Worm (Caenorhabditis elegans) whole organism, L1 larva: ENCODE results near the gene C02F5.3.

ENCODE experiments used
- ama-1 ChIP-seq: fragments of 150-350 bp; optimal IDR thresholded peaks from 2 replicates; lab custom pipeline; 2014
- ceh-90 ChIP-seq: sonication (generic microtip); optimal IDR thresholded peaks from 2 replicates; lab custom pipeline; 2016; ENCODE audit warnings: missing genetic modification characterization, missing compliant biosample characterization
- ces-1 ChIP-seq: fragments of 150-350 bp; optimal IDR thresholded peaks from 2 replicates; lab custom pipeline; 2014; ENCODE audit warnings: missing biosample characterization, missing genetic modification reagents, missing genetic modification characterization
- fkh-10 ChIP-seq: sonication (generic microtip); optimal IDR thresholded peaks from 2 replicates; lab custom pipeline; 2017; ENCODE audit warnings: missing biosample characterization, missing genetic modification reagents, missing genetic modification characterization
- hlh-17 ChIP-seq: fragments of 200-800 bp; sonication (Bioruptor generic); optimal IDR thresholded peaks from 2 replicates; lab custom pipeline; 2018; ENCODE audit warnings: missing genetic modification characterization, mild to moderate bottlenecking, missing compliant biosample characterization, moderate library complexity, borderline replicate concordance
- lin-15B ChIP-seq: fragments of 150-350 bp; sonication (generic microtip); optimal IDR thresholded peaks from 3 replicates; lab custom pipeline; 2014; ENCODE audit warnings: missing biosample characterization, missing genetic modification characterization
- lin-39 ChIP-seq: fragments of 150-350 bp; optimal IDR thresholded peaks from 2 replicates; lab custom pipeline; 2014; ENCODE audit warnings: missing biosample characterization, missing genetic modification reagents, missing genetic modification characterization
- lsy-2 ChIP-seq, 2 experiments: fragments of 150-350 bp; optimal IDR thresholded peaks; 2 replicates each; lab custom pipeline; 2014; ENCODE audit warnings: missing biosample characterization in 2 of 2, missing genetic modification characterization in 2 of 2
- mab-9 ChIP-seq: fragments of 200-800 bp; sonication (Bioruptor generic); IDR thresholded peaks from 2 replicates; pipeline ENCODE4 v1.3.6; 2022; ENCODE audit warnings: missing genetic modification reagents, missing genetic modification characterization, missing compliant biosample characterization
- skn-1 ChIP-seq: fragments of 150-350 bp; optimal IDR thresholded peaks from 2 replicates; lab custom pipeline; 2014; ENCODE audit warnings: missing biosample characterization, missing genetic modification characterization
- zag-1 ChIP-seq: fragments of 150-350 bp; optimal IDR thresholded peaks from 2 replicates; lab custom pipeline; 2014; ENCODE audit warnings: missing biosample characterization, missing genetic modification characterization
- ztf-4 ChIP-seq: fragments of 150-350 bp; optimal IDR thresholded peaks from 2 replicates; lab custom pipeline; 2014; ENCODE audit warnings: missing biosample characterization, missing genetic modification characterization

DNA sequence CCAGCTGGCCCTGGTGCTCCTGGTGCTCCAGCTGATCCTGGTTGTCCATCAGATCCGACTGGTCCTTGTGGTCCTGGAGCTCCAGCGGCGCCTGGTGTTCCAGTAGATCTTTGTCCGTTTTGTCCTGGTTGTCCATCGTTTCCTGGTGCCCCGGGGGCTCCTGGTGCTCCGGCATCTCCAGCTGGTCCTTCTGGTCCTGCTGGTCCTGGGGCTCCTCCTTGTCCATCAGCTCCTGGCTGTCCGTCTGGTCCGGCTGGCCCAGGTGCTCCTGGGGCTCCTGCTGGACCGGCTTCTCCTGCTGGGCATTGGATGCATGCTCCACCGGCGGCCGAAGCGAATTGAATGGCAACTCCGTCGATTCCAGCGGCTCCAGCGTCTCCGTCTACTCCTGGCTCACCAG lies 16.9 kb downstream of the C02F5.3 start:
- TF ChIP-seq zag-1 (tag; lab: Kevin White, UChicago) (no peak), lsy-2 (tag; optimal IDR thresholded peaks at IDR 0.05; lab: Kevin White, UChicago) (no peak), ces-1 (GFP tag; lab: Kevin White, UChicago) (no peak), ama-1 (lab: Kevin White, UChicago) (no peak), fkh-10 (GFP tag; lab: Kevin White, UChicago) (no peak), hlh-17 (GFP tag; lab: Kevin White, UChicago) (no peak), ceh-90 (tag; lab: Kevin White, UChicago) (no peak), lin-15B (tag; lab: Kevin White, UChicago) (no peak), mab-9 (GFP tag; lab: Robert Waterston, UW) (no peak), lin-39 (tag; lab: Kevin White, UChicago) (no peak), skn-1 (no peak), ztf-4 (tag; lab: Kevin White, UChicago) (no peak)
